Worm (Caenorhabditis elegans) whole organism, L2 larva: Measurements from ENCODE around the gene srx-128.

Source experiments
- C34F6.9 ChIP-seq: fragments of 150-350 bp; optimal IDR thresholded peaks from 2 replicates; lab custom pipeline; 2014; ENCODE audit warnings: missing biosample characterization, missing genetic modification characterization
- R02D3.7 ChIP-seq: fragments of 150-350 bp; optimal IDR thresholded peaks from 2 replicates; lab custom pipeline; 2014; ENCODE audit warnings: missing biosample characterization, missing genetic modification characterization
- Y55F3AM.14 ChIP-seq: fragments of 200-800 bp; sonication (Bioruptor generic); optimal IDR thresholded peaks from 2 replicates; lab custom pipeline; 2018; ENCODE audit warnings: mild to moderate bottlenecking, missing genetic modification characterization, missing compliant biosample characterization
- ZK546.5 ChIP-seq: sonication (generic microtip); optimal IDR thresholded peaks from 2 replicates; lab custom pipeline; 2017; ENCODE audit warnings: missing biosample characterization, missing genetic modification characterization
- alr-1 ChIP-seq: fragments of 150-350 bp; optimal IDR thresholded peaks from 2 replicates; lab custom pipeline; 2014; ENCODE audit warnings: missing biosample characterization, missing genetic modification characterization
- aly-2 ChIP-seq: fragments of 150-350 bp; optimal IDR thresholded peaks from 2 replicates; lab custom pipeline; 2014; ENCODE audit warnings: missing biosample characterization, missing genetic modification characterization
- blmp-1 ChIP-seq: sonication (generic microtip); optimal IDR thresholded peaks from 2 replicates; lab custom pipeline; 2017; ENCODE audit warnings: missing genetic modification characterization, mild to moderate bottlenecking, missing compliant biosample characterization, antibody characterized with exemption, moderate library complexity; ENCODE audit not compliant: insufficient read depth
- ceh-82 ChIP-seq: fragments of 150-350 bp; optimal IDR thresholded peaks from 2 replicates; lab custom pipeline; 2014; ENCODE audit warnings: missing biosample characterization, missing genetic modification characterization
- crh-2 ChIP-seq: sonication (generic microtip); optimal IDR thresholded peaks from 2 replicates; lab custom pipeline; 2017; ENCODE audit warnings: missing biosample characterization, missing genetic modification characterization
- dmd-4 ChIP-seq: sonication (generic microtip); optimal IDR thresholded peaks from 2 replicates; lab custom pipeline; 2017; ENCODE audit warnings: missing biosample characterization, missing genetic modification characterization
- elt-1 ChIP-seq: fragments of 150-350 bp; optimal IDR thresholded peaks from 2 replicates; lab custom pipeline; 2014; ENCODE audit warnings: missing biosample characterization, missing genetic modification characterization
- fos-1 ChIP-seq: fragments of 150-350 bp; optimal IDR thresholded peaks from 2 replicates; lab custom pipeline; 2014; ENCODE audit warnings: missing biosample characterization, missing genetic modification characterization
- lin-11 ChIP-seq: fragments of 150-350 bp; sonication (generic microtip); optimal IDR thresholded peaks from 2 replicates; lab custom pipeline; 2014; ENCODE audit warnings: missing biosample characterization, missing genetic modification characterization, inconsistent platforms, mixed read lengths
- lin-13 ChIP-seq: fragments of 150-350 bp; optimal IDR thresholded peaks from 2 replicates; lab custom pipeline; 2014; ENCODE audit warnings: missing biosample characterization, missing genetic modification reagents, missing genetic modification characterization
- lin-39 ChIP-seq: fragments of 150-350 bp; optimal IDR thresholded peaks from 2 replicates; lab custom pipeline; 2014; ENCODE audit warnings: missing biosample characterization, missing genetic modification reagents, missing genetic modification characterization
- lsy-2 ChIP-seq, 2 experiments: fragments of 150-350 bp in 1 of 2; sonication (generic microtip) in 1 of 2; optimal IDR thresholded peaks; 2 replicates each; lab custom pipeline; 2014 to 2017; ENCODE audit warnings: missing biosample characterization in 2 of 2, missing genetic modification characterization in 2 of 2
- mbf-1 ChIP-seq: sonication (generic microtip); optimal IDR thresholded peaks from 2 replicates; lab custom pipeline; 2017; ENCODE audit warnings: missing biosample characterization, missing genetic modification characterization
- mdl-1 ChIP-seq, 2 experiments: fragments of 150-350 bp in 1 of 2; sonication (generic microtip) in 1 of 2; optimal IDR thresholded peaks; 2 replicates each; lab custom pipeline; 2017; ENCODE audit warnings: missing biosample characterization in 2 of 2, missing genetic modification characterization in 2 of 2
- nhr-10 ChIP-seq: sonication (generic microtip); optimal IDR thresholded peaks from 2 replicates; lab custom pipeline; 2017; ENCODE audit warnings: missing biosample characterization, missing genetic modification characterization
- nhr-11 ChIP-seq: fragments of 150-350 bp; optimal IDR thresholded peaks from 2 replicates; lab custom pipeline; 2014; ENCODE audit warnings: missing biosample characterization, missing genetic modification characterization
- nhr-12 ChIP-seq: fragments of 150-350 bp; optimal IDR thresholded peaks from 2 replicates; lab custom pipeline; 2014; ENCODE audit warnings: missing biosample characterization, missing genetic modification characterization
- nhr-21 ChIP-seq: fragments of 150-350 bp; optimal IDR thresholded peaks from 2 replicates; lab custom pipeline; 2014; ENCODE audit warnings: missing biosample characterization, missing genetic modification characterization
- nhr-23 ChIP-seq: fragments of 150-350 bp; optimal IDR thresholded peaks from 2 replicates; lab custom pipeline; 2014; ENCODE audit warnings: missing biosample characterization, missing genetic modification reagents, missing genetic modification characterization
- nhr-237 ChIP-seq: fragments of 150-350 bp; optimal IDR thresholded peaks from 2 replicates; lab custom pipeline; 2014; ENCODE audit warnings: missing biosample characterization, missing genetic modification characterization
- nhr-6 ChIP-seq: fragments of 150-350 bp; optimal IDR thresholded peaks from 2 replicates; lab custom pipeline; 2014; ENCODE audit warnings: missing biosample characterization, missing genetic modification characterization
- nhr-77 ChIP-seq: fragments of 150-350 bp; optimal IDR thresholded peaks from 2 replicates; lab custom pipeline; 2014; ENCODE audit warnings: missing biosample characterization, missing genetic modification characterization
- peb-1 ChIP-seq: fragments of 150-350 bp; optimal IDR thresholded peaks from 2 replicates; lab custom pipeline; 2014; ENCODE audit warnings: missing biosample characterization, missing genetic modification characterization
- sem-4 ChIP-seq: fragments of 150-350 bp; optimal IDR thresholded peaks from 2 replicates; lab custom pipeline; 2014; ENCODE audit warnings: missing biosample characterization, missing genetic modification reagents, missing genetic modification characterization
- skn-1 ChIP-seq: sonication (generic microtip); optimal IDR thresholded peaks from 2 replicates; lab custom pipeline; 2017; ENCODE audit warnings: missing biosample characterization, missing genetic modification characterization
- sma-9 ChIP-seq, 2 experiments: fragments of 150-350 bp in 1 of 2; sonication (generic microtip) in 1 of 2; optimal IDR thresholded peaks; 2 replicates each; lab custom pipeline; 2014 to 2016; ENCODE audit warnings: missing genetic modification characterization in 2 of 2, mild to moderate bottlenecking in 1 of 2, missing biosample characterization in 1 of 2, missing compliant biosample characterization in 1 of 2, missing genetic modification reagents in 1 of 2, moderate library complexity in 1 of 2
- snpc-4 ChIP-seq: fragments of 150-350 bp; optimal IDR thresholded peaks from 2 replicates; lab custom pipeline; 2014; ENCODE audit warnings: missing biosample characterization, missing genetic modification characterization
- unc-39 ChIP-seq: fragments of 150-350 bp; optimal IDR thresholded peaks from 2 replicates; lab custom pipeline; 2014; ENCODE audit warnings: missing biosample characterization, missing genetic modification characterization
- unc-55 ChIP-seq: fragments of 150-350 bp; sonication (generic microtip); optimal IDR thresholded peaks from 3 replicates; lab custom pipeline; 2014; ENCODE audit warnings: missing biosample characterization, missing genetic modification reagents, missing genetic modification characterization
- unc-62 ChIP-seq: fragments of 150-350 bp; optimal IDR thresholded peaks from 2 replicates; lab custom pipeline; 2014; ENCODE audit warnings: missing biosample characterization, missing genetic modification reagents, missing genetic modification characterization
- ztf-11 ChIP-seq: sonication (generic microtip); optimal IDR thresholded peaks from 2 replicates; lab custom pipeline; 2017; ENCODE audit warnings: missing biosample characterization, missing genetic modification characterization

srx-128 gene

DNA sequence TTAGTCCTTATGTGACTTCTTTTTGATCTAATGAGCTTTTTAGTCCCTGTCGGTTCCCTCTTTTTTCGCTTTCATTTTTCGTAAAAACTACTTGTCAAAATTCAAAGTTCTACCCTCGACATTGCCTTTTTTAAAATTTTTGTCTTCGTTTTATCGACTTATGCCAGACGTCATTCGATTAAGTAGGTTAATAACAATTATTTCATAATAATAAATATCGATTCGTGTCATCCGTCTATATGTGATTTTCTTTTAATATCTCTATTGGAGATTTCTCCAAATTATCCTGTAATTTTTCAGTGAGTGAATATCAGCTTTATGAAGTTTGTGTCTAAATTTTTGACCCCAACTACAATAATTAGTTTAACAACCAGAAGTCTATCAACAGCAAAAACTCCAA is 14.5 kb upstream of the srx-128 start, which contains the start of gene hpo-31:
TSS of gene hpo-31 (plus strand) at position 301 of the 400 bp plus-strand sequence.
- TF ChIP-seq unc-39 (no peak), Y55F3AM.14 (no peak), aly-2 (tag; lab: Kevin White, UChicago) (no peak)
- TF ChIP-seq, all 48 proteins: peak for 0

- TF ChIP-seq mbf-1 (tag; lab: Kevin White, UChicago) (no peak), snpc-4 (tag; lab: Kevin White, UChicago) (no peak), nhr-10 (tag; lab: Kevin White, UChicago) (no peak), dmd-4 (tag; lab: Kevin White, UChicago) (no peak), alr-1 (tag; lab: Kevin White, UChicago) (no peak)
These were observed 9.4 kb upstream of the srx-128 start, which contains the start of gene nrf-5 for ce11 chrV:13827920-13828319. Gene nrf-5, plus strand, starts transcription at chrV:13828267.

DNA sequence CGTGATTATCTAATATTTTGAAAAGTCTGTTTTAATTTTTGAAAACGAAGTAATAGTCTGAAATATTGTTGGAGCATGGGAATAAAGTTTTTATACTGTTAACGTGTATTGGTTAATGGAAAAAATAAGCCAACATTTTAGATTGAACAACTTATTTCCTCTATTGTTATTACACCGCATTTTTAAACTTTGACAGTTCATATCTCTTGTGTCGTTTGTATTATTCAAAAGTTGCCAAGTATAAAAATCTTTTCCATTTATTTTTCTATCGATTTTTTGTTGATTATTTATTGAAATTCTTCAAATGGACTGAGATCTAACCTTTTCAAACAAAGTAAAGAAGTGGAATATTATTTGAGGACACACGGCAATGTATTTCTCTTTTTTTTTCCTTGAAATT is 6.5 kb upstream of the srx-128 start, which contains the start of gene str-165:
TSS of gene str-165 (plus strand) at position 301 of the 400 bp plus-strand sequence.
- TF ChIP-seq lin-39 (tag; lab: Kevin White, UChicago) (no peak), lsy-2 (tag; optimal IDR thresholded peaks at IDR 0.05; lab: Kevin White, UChicago) (no peak), nhr-237 (tag; lab: Kevin White, UChicago) (no peak), C34F6.9 (tag; lab: Kevin White, UChicago) (no peak), lin-13 (GFP tag; lab: Kevin White, UChicago) (no peak), mdl-1 (tag; optimal IDR thresholded peaks at IDR 0.05; lab: Kevin White, UChicago) (no peak), crh-2 (tag; lab: Kevin White, UChicago) (no peak)

- TF ChIP-seq mdl-1 (tag; optimal IDR thresholded peaks at IDR 0.05; lab: Kevin White, UChicago) (no peak), dmd-4 (tag; lab: Kevin White, UChicago) (no peak), nhr-237 (tag; lab: Kevin White, UChicago) (no peak), sma-9 (GFP tag; optimal IDR thresholded peaks at IDR 0.05; lab: Kevin White, UChicago) (no peak), sma-9 (tag; optimal IDR thresholded peaks at IDR 0.05; lab: Kevin White, UChicago) (no peak), unc-55 (GFP tag; lab: Kevin White, UChicago) (no peak), unc-39 (no peak), snpc-4 (tag; lab: Kevin White, UChicago) (no peak), Y55F3AM.14 (no peak), nhr-10 (tag; lab: Kevin White, UChicago) (no peak), alr-1 (tag; lab: Kevin White, UChicago) (no peak), nhr-12 (tag; lab: Kevin White, UChicago) (no peak)
- TF ChIP-seq, all 48 proteins: peak for 0
These were observed 3.3 kb upstream of the srx-128 start, which contains the start of gene srx-129 for ce11 chrV:13833951-13834350. Gene srx-129, plus strand, starts transcription at chrV:13834251.

DNA sequence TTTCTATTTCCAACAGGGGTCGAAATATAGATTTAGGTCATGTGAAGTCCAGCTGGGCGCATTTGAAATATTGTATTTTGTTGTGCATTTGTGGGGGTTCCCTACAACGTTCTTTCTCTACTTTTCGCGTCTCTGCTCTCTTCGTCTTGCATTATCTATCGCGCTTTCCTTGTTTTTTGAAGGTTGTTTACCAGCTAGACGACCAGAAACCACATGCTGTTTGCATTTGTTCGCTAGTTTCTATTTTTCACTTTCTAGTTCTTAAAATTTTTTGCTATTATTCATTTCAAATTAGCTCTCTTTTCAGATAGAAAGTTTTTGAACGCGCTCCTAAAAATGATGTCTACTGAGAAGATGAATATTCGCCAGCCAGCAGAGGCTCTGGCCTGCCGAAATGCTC is 2.2 kb downstream of the srx-128 start, which contains the start of gene F55B12.10:
TSS of gene F55B12.10 (plus strand) at position 301 of the 400 bp plus-strand sequence.
- no peak for TF ChIP-seq unc-62

DNA sequence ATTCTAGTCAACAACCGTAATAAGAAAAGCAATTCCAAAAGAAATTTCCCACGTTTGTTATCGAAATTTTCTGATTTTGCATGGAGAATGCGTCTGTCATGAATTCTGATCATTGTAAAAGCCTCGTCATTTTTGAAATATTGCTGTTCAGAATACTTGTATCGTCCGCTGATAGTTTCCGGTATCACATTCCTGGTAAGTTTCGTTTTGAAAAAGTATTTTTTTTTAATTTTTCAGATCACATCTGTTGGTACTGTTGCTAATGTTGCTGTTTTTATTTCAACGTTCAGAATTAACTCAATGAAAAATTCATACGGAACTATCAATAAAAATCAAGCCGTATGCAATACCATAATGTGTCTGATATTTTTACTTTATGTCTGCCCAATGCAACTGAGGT is 3.6 kb downstream of the srx-128 start, which contains the start of gene srx-17:
TSS of gene srx-17 (plus strand) at position 301 of the 400 bp plus-strand sequence.
- TF ChIP-seq elt-1 (tag; lab: Kevin White, UChicago) (no peak), C34F6.9 (tag; lab: Kevin White, UChicago) (no peak), nhr-10 (tag; lab: Kevin White, UChicago) (no peak), nhr-77 (tag; lab: Kevin White, UChicago) (no peak), nhr-21 (tag; lab: Kevin White, UChicago) (no peak)

- TF ChIP-seq dmd-4 (tag; lab: Kevin White, UChicago), result no peak
- TF ChIP-seq sma-9 (GFP tag; optimal IDR thresholded peaks at IDR 0.05; lab: Kevin White, UChicago), result no peak
- TF ChIP-seq sma-9 (tag; optimal IDR thresholded peaks at IDR 0.05; lab: Kevin White, UChicago), result no peak
- no peak for TF ChIP-seq nhr-6 (tag; lab: Kevin White, UChicago)
- no peak for TF ChIP-seq nhr-21 (tag; lab: Kevin White, UChicago)
- TF ChIP-seq fos-1 (tag; lab: Kevin White, UChicago), result no peak
- no peak for TF ChIP-seq ZK546.5 (tag; lab: Kevin White, UChicago)
- no peak for TF ChIP-seq nhr-11 (tag; lab: Kevin White, UChicago)
- TF ChIP-seq nhr-23 (tag; lab: Kevin White, UChicago), result no peak
- TF ChIP-seq ceh-82, result no peak
- no peak for TF ChIP-seq blmp-1 (tag; lab: Kevin White, UChicago)
- no peak for TF ChIP-seq skn-1
- TF ChIP-seq R02D3.7, result no peak
- TF ChIP-seq sem-4 (tag; lab: Kevin White, UChicago), result no peak
- TF ChIP-seq peb-1, result no peak
- no peak for TF ChIP-seq ztf-11 (tag; lab: Kevin White, UChicago)
- TF ChIP-seq lin-11 (tag; lab: Kevin White, UChicago), result no peak
- TF ChIP-seq mbf-1 (tag; lab: Kevin White, UChicago), result no peak
These were observed 5.9 kb downstream of the srx-128 start, which contains the start of gene srx-130 for ce11 chrV:13843147-13843546. Gene srx-130, plus strand, starts transcription at chrV:13843447.
